Worm (Caenorhabditis elegans) whole organism, L2 larva: ENCODE measurements around the gene sprp-4.

Source experiments
- R02D3.7 ChIP-seq: fragments of 150-350 bp; optimal IDR thresholded peaks from 2 replicates; lab custom pipeline; 2014; ENCODE audit warnings: missing biosample characterization, missing genetic modification characterization
- ama-1 ChIP-seq: fragments of 150-350 bp; optimal IDR thresholded peaks from 2 replicates; lab custom pipeline; 2018; ENCODE audit warnings: inconsistent platforms
- elt-3 ChIP-seq: sonication (generic microtip); optimal IDR thresholded peaks from 2 replicates; lab custom pipeline; 2017; ENCODE audit warnings: missing biosample characterization, missing genetic modification characterization
- lin-13 ChIP-seq: fragments of 150-350 bp; optimal IDR thresholded peaks from 2 replicates; lab custom pipeline; 2014; ENCODE audit warnings: missing biosample characterization, missing genetic modification reagents, missing genetic modification characterization
- mdl-1 ChIP-seq, 2 experiments: fragments of 150-350 bp in 1 of 2; sonication (generic microtip) in 1 of 2; optimal IDR thresholded peaks; 2 replicates each; lab custom pipeline; 2017; ENCODE audit warnings: missing biosample characterization in 2 of 2, missing genetic modification characterization in 2 of 2
- nhr-11 ChIP-seq: fragments of 150-350 bp; optimal IDR thresholded peaks from 2 replicates; lab custom pipeline; 2014; ENCODE audit warnings: missing biosample characterization, missing genetic modification characterization
- nhr-12 ChIP-seq: fragments of 150-350 bp; optimal IDR thresholded peaks from 2 replicates; lab custom pipeline; 2014; ENCODE audit warnings: missing biosample characterization, missing genetic modification characterization
- nhr-77 ChIP-seq: fragments of 150-350 bp; optimal IDR thresholded peaks from 2 replicates; lab custom pipeline; 2014; ENCODE audit warnings: missing biosample characterization, missing genetic modification characterization
- peb-1 ChIP-seq: fragments of 150-350 bp; optimal IDR thresholded peaks from 2 replicates; lab custom pipeline; 2014; ENCODE audit warnings: missing biosample characterization, missing genetic modification characterization
- snpc-4 ChIP-seq: fragments of 150-350 bp; optimal IDR thresholded peaks from 2 replicates; lab custom pipeline; 2014; ENCODE audit warnings: missing biosample characterization, missing genetic modification characterization
- zag-1 ChIP-seq: fragments of 150-350 bp; optimal IDR thresholded peaks from 2 replicates; lab custom pipeline; 2014; ENCODE audit warnings: missing biosample characterization, missing genetic modification characterization

- TF ChIP-seq nhr-12 (tag; lab: Kevin White, UChicago) (no peak), lin-13 (GFP tag; lab: Kevin White, UChicago) (no peak), nhr-11 (tag; lab: Kevin White, UChicago) (no peak), nhr-77 (no peak), peb-1 (tag; lab: Kevin White, UChicago) (no peak), snpc-4 (tag; lab: Kevin White, UChicago) (no peak), R02D3.7 (tag; lab: Kevin White, UChicago) (no peak), mdl-1 (tag; optimal IDR thresholded peaks at IDR 0.05; lab: Kevin White, UChicago) (no peak), elt-3 (no peak), ama-1 (lab: Kevin White, UChicago) (no peak), zag-1 (tag; lab: Kevin White, UChicago) (no peak)
Observed at ce11 chrX:8828365-8828764, 25.1 kb downstream of the sprp-4 start, which contains the start of gene rcs-1.
